Worm (Caenorhabditis elegans): ENCODE data around the gene F38B6.2.
A peak's percentile ranks its signal among the peaks of the same experiment; 100 is the strongest.

F38B6.2 gene

DNA sequence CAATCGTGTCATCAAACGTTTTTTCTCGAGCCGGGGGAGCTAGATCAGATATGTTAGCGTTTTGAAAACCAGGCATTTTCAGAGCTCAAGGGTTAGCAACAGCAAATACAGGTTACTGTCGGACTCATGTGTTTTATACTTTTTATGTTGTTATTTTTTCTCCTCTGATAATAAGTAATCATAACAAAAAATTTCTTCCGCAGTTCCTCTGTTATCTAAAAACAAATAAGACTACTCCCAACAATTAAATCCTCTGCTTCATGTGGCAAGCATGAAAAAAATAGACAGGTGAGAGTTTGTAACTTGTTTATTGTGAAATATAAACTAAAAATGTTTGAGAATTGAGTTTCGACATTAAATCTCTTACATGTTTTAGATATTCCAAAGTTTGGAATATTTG lies 20.3 kb downstream of the F38B6.2 start, which contains the start of gene smf-2:
Gene smf-2, minus strand, starts transcription at position 101 of the 400 bp plus-strand sequence.
- TF ChIP-seq eor-1 (tag; optimal IDR thresholded peaks at IDR 0.05) (no peak), fos-1 (tag; optimal IDR thresholded peaks at IDR 0.05) (no peak), R02D3.7 (tag; optimal IDR thresholded peaks at IDR 0.05) (no peak), daf-12 (tag; optimal IDR thresholded peaks at IDR 0.05) (no peak), ceh-82 (tag; optimal IDR thresholded peaks at IDR 0.05) (no peak), ZK546.5 (tag; optimal IDR thresholded peaks at IDR 0.05) (no peak), nhr-23 (tag; optimal IDR thresholded peaks at IDR 0.05) (no peak), nhr-12 (tag; optimal IDR thresholded peaks at IDR 0.05) (no peak), nhr-25 (tag; optimal IDR thresholded peaks at IDR 0.05) (no peak), nhr-77 (tag; optimal IDR thresholded peaks at IDR 0.05) (no peak), mml-1 (tag; optimal IDR thresholded peaks at IDR 0.05) (no peak), fkh-2 (tag; optimal IDR thresholded peaks at IDR 0.05) (no peak), nhr-237 (tag; optimal IDR thresholded peaks at IDR 0.05) (no peak), fkh-10 (GFP tag; optimal IDR thresholded peaks at IDR 0.05) (no peak), ceh-28 (tag; optimal IDR thresholded peaks at IDR 0.05) (no peak)

DNA sequence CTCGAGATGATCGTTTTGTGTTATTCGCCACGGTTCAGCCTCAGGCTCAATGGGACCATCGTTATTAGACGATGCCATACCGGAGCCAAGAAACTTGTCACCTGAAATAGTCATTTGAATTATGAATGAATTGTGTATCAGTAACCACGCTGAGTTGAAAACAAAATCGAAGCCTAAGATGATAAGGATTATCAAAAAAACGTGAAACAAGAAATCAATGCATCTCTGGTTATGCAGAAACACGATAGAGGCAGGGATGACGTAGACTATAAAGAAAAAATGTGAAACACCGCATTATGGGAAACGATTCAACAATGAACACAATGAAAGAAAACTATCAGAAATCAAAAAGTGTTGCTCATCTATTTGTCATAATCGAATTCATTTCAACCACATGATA lies 24.6 kb downstream of the F38B6.2 start, which contains the start of gene smf-1:
Gene smf-1, minus strand, starts transcription at position 101 of the 400 bp plus-strand sequence.
- TF ChIP-seq elt-2 (tag; optimal IDR thresholded peaks at IDR 0.05) (peak; percentile 54), egl-27 (tag; optimal IDR thresholded peaks at IDR 0.05) (no peak), ceh-16 (tag; optimal IDR thresholded peaks at IDR 0.05) (no peak), unc-39 (tag; optimal IDR thresholded peaks at IDR 0.05) (no peak), nhr-23 (tag; optimal IDR thresholded peaks at IDR 0.05) (no peak)

DNA sequence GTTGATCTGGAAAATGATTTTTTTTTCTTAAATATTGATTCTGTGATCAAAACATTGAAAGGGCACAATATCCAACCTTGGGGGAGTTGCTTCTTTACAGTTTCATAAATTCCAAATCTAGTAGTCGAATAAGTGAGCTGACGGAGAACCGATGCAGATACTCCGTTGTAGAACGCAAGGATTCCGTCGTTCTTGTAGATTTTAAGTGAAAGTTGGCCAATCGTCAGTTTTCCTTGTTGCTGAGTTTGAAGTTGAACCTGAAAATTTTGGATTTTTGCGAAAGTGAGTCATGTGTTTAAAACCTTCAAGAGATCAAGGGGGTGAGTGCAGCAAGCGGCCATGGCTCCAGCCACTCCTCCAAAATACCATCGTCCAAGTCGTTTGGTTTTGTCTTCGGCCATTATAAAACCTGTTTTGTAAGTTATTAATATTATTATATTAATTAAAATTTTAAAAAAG lies 27.0 kb downstream of the F38B6.2 start, which contains the start of gene slc-25A10:
Gene slc-25A10, minus strand, starts transcription at position 409 of the 459 bp plus-strand sequence.
- TF ChIP-seq fos-1 (tag; optimal IDR thresholded peaks at IDR 0.05) = no peak
- peak; percentile 15 for TF ChIP-seq elt-2 (tag; optimal IDR thresholded peaks at IDR 0.05)
- TF ChIP-seq hmg-11 (tag; optimal IDR thresholded peaks at IDR 0.05) = no peak
- TF ChIP-seq ama-1 (optimal IDR thresholded peaks at IDR 0.05) = peak; percentile 88

DNA sequence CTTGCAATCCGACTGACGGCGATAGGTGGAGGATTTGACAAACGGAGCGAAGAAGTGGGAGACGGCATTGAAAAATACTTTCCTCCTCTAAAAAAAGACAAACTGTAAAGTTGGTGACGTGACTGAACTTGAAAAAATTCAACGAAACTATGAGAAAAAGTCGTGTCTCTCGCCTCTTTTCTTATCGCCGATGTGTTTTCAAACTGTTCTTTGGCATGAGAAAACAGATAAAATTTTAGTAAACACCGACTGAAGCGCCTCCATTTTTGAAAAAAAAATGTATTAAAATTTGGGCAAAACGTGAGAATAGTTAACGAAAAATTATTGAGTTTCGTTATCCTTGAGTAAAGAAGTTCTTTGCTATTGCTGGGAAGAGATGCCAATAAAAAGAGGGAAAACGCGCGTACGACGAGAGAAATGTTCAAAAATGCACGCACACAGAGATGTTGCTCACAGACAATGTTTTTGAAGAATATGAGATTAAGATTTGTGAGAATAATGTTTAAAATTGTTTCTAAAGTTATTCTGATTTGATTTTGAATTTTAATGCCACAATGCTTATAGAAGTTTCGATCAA lies 30.6 kb downstream of the F38B6.2 start:
- TF ChIP-seq mdl-1 (tag; optimal IDR thresholded peaks at IDR 0.05) (peak; percentile 52), nhr-11 (tag; optimal IDR thresholded peaks at IDR 0.05) (no peak), elt-2 (tag; optimal IDR thresholded peaks at IDR 0.05) (peak; percentile 64), pha-4 (tag; optimal IDR thresholded peaks at IDR 0.05) (peak; percentile 35), pqm-1 (tag; optimal IDR thresholded peaks at IDR 0.05) (peak; percentile 21)

DNA sequence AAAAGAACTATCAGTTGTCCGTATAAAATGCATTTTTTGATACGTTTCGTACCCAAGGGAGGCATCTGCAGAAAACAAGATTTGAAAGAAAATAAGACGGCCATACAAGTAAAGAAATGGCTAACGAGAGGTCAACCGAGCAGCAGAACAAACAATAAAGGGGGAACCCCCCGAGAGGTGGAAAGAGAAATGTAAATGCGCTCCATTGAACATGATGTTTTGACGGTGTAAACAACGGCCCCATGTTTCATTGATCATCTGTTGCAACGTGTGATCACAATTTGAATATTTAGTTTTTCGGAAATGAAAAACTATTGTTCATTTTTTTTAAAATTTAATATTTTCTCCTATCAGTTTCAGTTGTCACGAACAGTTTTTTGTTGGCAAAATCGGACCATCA lies 31.3 kb downstream of the F38B6.2 start, which contains the start of gene K11G12.6:
Gene K11G12.6, minus strand, starts transcription at position 65 of the 400 bp plus-strand sequence.
- TF ChIP-seq lin-15B (tag; optimal IDR thresholded peaks at IDR 0.05) (no peak), snpc-4 (tag; optimal IDR thresholded peaks at IDR 0.05) (peak; percentile 49), nhr-67 (tag; optimal IDR thresholded peaks at IDR 0.05) (no peak), daf-12 (tag; optimal IDR thresholded peaks at IDR 0.05) (no peak), jun-1 (tag; optimal IDR thresholded peaks at IDR 0.05) (peak; percentile 15), fkh-10 (GFP tag; optimal IDR thresholded peaks at IDR 0.05) (no peak), tbx-2 (tag; optimal IDR thresholded peaks at IDR 0.05) (no peak), egl-5 (tag; optimal IDR thresholded peaks at IDR 0.05) (peak; percentile 40), hmg-11 (tag; optimal IDR thresholded peaks at IDR 0.05) (peak; percentile 13), nhr-237 (tag; optimal IDR thresholded peaks at IDR 0.05) (no peak), unc-39 (tag; optimal IDR thresholded peaks at IDR 0.05) (no peak), pha-4 (tag; optimal IDR thresholded peaks at IDR 0.05) (peak; percentile 92), unc-62 (GFP tag; optimal IDR thresholded peaks at IDR 0.05) (no peak), mml-1 (tag; optimal IDR thresholded peaks at IDR 0.05) (no peak), ama-1 (optimal IDR thresholded peaks at IDR 0.05) (no peak), lin-39 (tag; optimal IDR thresholded peaks at IDR 0.05) (peak; percentile 16), nfya-1 (tag; optimal IDR thresholded peaks at IDR 0.05; ENCODE audit: insufficient read depth) (peak; percentile 46), nhr-28 (tag; optimal IDR thresholded peaks at IDR 0.05) (no peak), mdl-1 (tag; optimal IDR thresholded peaks at IDR 0.05) (peak; percentile 28)

All from whole organism, L3 larva.